Worm (Caenorhabditis elegans): ENCODE results near the gene F08C6.18.

The F08C6.18 gene

ce11 chrX:7523799-7524198 is 49.6 kb downstream of the F08C6.18 start (continued):
- TF ChIP-seq zag-1 (tag; optimal IDR thresholded peaks at IDR 0.05) (no peak), snpc-4 (tag; optimal IDR thresholded peaks at IDR 0.05) (no peak), lin-39 (tag; optimal IDR thresholded peaks at IDR 0.05) (no peak), ztf-4 (tag; optimal IDR thresholded peaks at IDR 0.05) (no peak), aly-2 (tag; optimal IDR thresholded peaks at IDR 0.05) (no peak), aha-1 (tag; optimal IDR thresholded peaks at IDR 0.05) (no peak), ama-1 (optimal IDR thresholded peaks at IDR 0.05) (no peak), fkh-8 (tag; optimal IDR thresholded peaks at IDR 0.05) (no peak), unc-130 (tag; optimal IDR thresholded peaks at IDR 0.05) (no peak), nhr-47 (tag; optimal IDR thresholded peaks at IDR 0.05) (no peak), pag-3 (tag; optimal IDR thresholded peaks at IDR 0.05; ENCODE audit: borderline replicate concordance, insufficient read depth) (peak; percentile 36), nhr-20 (tag; optimal IDR thresholded peaks at IDR 0.05) (peak; percentile 33), elt-3 (tag; optimal IDR thresholded peaks at IDR 0.05) (no peak), nhr-11 (tag; optimal IDR thresholded peaks at IDR 0.05) (no peak), elt-2 (tag; optimal IDR thresholded peaks at IDR 0.05) (no peak), fkh-10 (GFP tag; optimal IDR thresholded peaks at IDR 0.05) (no peak), F16B12.6 (tag; optimal IDR thresholded peaks at IDR 0.05) (no peak), jun-1 (tag; optimal IDR thresholded peaks at IDR 0.05) (no peak), mef-2 (tag; optimal IDR thresholded peaks at IDR 0.05) (no peak), fos-1 (tag; optimal IDR thresholded peaks at IDR 0.05) (no peak)
